Worm (Caenorhabditis elegans): Measurements from ENCODE around the gene C34D10.1.
A peak's percentile ranks its signal among the peaks of the same experiment; 100 is the strongest.

Gene C34D10.1

ce11 chrX:8029080-8029479 is at the start of gene C34D10.1:
Gene C34D10.1 (plus strand): TSS chrX:8029479.
- TF ChIP-seq ets-7 (tag; optimal IDR thresholded peaks at IDR 0.05) (no peak), F13C5.2 (tag; optimal IDR thresholded peaks at IDR 0.05) (peak; percentile 61), tbx-11 (GFP tag; IDR thresholded peaks at IDR 0.05) (no peak), hmg-4 (GFP tag; optimal IDR thresholded peaks at IDR 0.05) (peak; percentile 28), ceh-36 (tag; optimal IDR thresholded peaks at IDR 0.05) (no peak), aly-1 (tag; optimal IDR thresholded peaks at IDR 0.05) (no peak), ama-1 (optimal IDR thresholded peaks at IDR 0.05) (no peak), B0310.2 (tag; optimal IDR thresholded peaks at IDR 0.05) (no peak), tbx-37 (GFP tag; conservative IDR thresholded peaks at IDR 0.05) (no peak), flt-1 (GFP tag; IDR thresholded peaks at IDR 0.05) (no peak)

DNA sequence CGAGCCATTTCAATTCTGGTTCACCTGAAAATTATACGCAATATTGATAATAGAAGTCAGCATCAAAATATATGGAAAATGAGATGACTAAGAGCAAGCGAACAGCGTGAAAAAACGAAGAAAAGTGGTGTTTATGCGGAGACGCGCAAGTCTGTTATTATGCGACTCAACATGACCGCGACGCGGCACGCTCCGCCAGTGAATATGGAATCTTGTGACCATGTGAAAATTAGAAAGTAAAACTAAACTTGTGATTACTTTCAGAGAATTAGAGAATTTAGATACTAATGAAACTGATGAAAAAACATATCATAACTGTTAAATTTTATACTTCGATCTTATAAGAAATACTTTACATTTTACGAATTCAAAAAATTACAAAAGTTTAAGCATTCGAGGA is 47.2 kb upstream of the C34D10.1 start, which contains the start of gene his-71:
TSS of gene his-71 (minus strand) at position 24 of the 400 bp plus-strand sequence.
- TF ChIP-seq pes-1 (GFP tag; IDR thresholded peaks at IDR 0.05) (no peak), tra-4 (tag; optimal IDR thresholded peaks at IDR 0.05) (no peak)

- no peak for TF ChIP-seq scrt-1 (GFP tag; IDR thresholded peaks at IDR 0.05)
- no peak for TF ChIP-seq tbx-11 (GFP tag; IDR thresholded peaks at IDR 0.05)
- TF ChIP-seq tra-4 (tag; optimal IDR thresholded peaks at IDR 0.05), result no peak
- no peak for TF ChIP-seq aly-1 (tag; optimal IDR thresholded peaks at IDR 0.05)
- TF ChIP-seq hmbx-1 (tag; optimal IDR thresholded peaks at IDR 0.05), result no peak
- TF ChIP-seq hmg-4 (GFP tag; optimal IDR thresholded peaks at IDR 0.05), result no peak
- TF ChIP-seq ama-1 (optimal IDR thresholded peaks at IDR 0.05), result no peak
- TF ChIP-seq flt-1 (GFP tag; IDR thresholded peaks at IDR 0.05), result no peak
- no peak for TF ChIP-seq ceh-36 (tag; optimal IDR thresholded peaks at IDR 0.05)
- no peak for TF ChIP-seq ets-7 (tag; optimal IDR thresholded peaks at IDR 0.05)
Measured at ce11 chrX:7984742-7985141, 44.5 kb upstream of the C34D10.1 start.

- TF ChIP-seq ceh-36 (tag; optimal IDR thresholded peaks at IDR 0.05), result no peak
Measured at ce11 chrX:7985495-7986029, 43.7 kb upstream of the C34D10.1 start, which contains the start of gene F45E1.4. Gene F45E1.4 (plus strand): TSS chrX:7985979.

ce11 chrX:7986892-7987291 is 42.4 kb upstream of the C34D10.1 start:
- TF ChIP-seq F13C5.2 (tag; optimal IDR thresholded peaks at IDR 0.05), result no peak
- no peak for TF ChIP-seq flt-1 (GFP tag; IDR thresholded peaks at IDR 0.05)
- TF ChIP-seq ceh-13 (GFP tag; optimal IDR thresholded peaks at IDR 0.05), result no peak
- TF ChIP-seq pes-1 (GFP tag; IDR thresholded peaks at IDR 0.05), result no peak

DNA sequence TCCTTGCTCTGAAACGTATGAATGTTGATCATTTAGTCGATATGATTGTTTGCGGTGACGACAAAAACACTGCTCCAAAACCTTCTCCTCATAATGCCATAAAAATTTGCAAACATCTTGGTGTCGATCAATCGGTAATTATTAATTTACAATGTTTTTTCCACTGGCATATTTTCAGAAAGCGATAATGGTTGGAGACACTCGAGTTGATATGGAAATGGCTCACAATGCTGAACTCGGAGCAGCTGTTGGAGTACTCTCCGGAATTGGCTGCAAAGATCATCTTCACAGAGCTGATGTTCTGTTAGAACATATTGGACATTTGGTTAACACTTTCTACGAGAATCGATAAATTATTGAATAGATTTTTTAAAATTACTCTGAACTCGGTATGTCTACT is 40.8 kb upstream of the C34D10.1 start:
- TF ChIP-seq ets-7 (tag; optimal IDR thresholded peaks at IDR 0.05) (no peak), tra-4 (tag; optimal IDR thresholded peaks at IDR 0.05) (no peak), hmg-4 (GFP tag; optimal IDR thresholded peaks at IDR 0.05) (no peak), ceh-36 (tag; optimal IDR thresholded peaks at IDR 0.05) (no peak), B0310.2 (tag; optimal IDR thresholded peaks at IDR 0.05) (no peak), flt-1 (GFP tag; IDR thresholded peaks at IDR 0.05) (no peak), hnd-1 (tag; optimal IDR thresholded peaks at IDR 0.05) (no peak), pes-1 (GFP tag; IDR thresholded peaks at IDR 0.05) (no peak)

DNA sequence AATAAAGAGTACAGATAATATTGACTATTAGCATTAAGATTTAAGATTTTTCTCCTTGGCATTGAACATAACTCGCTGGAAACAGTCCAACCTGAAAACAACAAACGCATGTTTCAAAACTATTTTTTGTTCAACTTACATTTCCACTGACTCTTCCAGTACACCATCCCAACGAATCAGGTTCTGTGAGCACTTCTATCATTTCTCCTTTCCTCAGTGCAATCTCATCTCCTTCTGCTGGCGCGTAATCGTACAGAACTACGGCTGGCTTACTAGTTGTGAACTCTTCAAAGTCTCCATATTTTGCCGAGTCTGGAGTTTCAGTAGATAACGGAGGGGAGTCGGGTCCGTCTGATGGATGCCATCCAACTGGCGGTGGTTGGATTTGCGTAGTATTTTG is 40.1 kb upstream of the C34D10.1 start:
- TF ChIP-seq ceh-36 (tag; optimal IDR thresholded peaks at IDR 0.05), result no peak
- TF ChIP-seq F13C5.2 (tag; optimal IDR thresholded peaks at IDR 0.05), result no peak
- TF ChIP-seq scrt-1 (GFP tag; IDR thresholded peaks at IDR 0.05), result no peak
- no peak for TF ChIP-seq tbx-37 (GFP tag; conservative IDR thresholded peaks at IDR 0.05)
- no peak for TF ChIP-seq flt-1 (GFP tag; IDR thresholded peaks at IDR 0.05)
- no peak for TF ChIP-seq sea-1 (GFP tag; conservative IDR thresholded peaks at IDR 0.05)
- TF ChIP-seq tra-4 (tag; optimal IDR thresholded peaks at IDR 0.05), result no peak
- no peak for TF ChIP-seq ama-1 (optimal IDR thresholded peaks at IDR 0.05)

- TF ChIP-seq F13C5.2 (tag; optimal IDR thresholded peaks at IDR 0.05) (no peak), pes-1 (GFP tag; IDR thresholded peaks at IDR 0.05) (no peak), ama-1 (optimal IDR thresholded peaks at IDR 0.05) (no peak), sea-1 (GFP tag; conservative IDR thresholded peaks at IDR 0.05) (no peak), tra-4 (tag; optimal IDR thresholded peaks at IDR 0.05) (no peak), ceh-36 (tag; optimal IDR thresholded peaks at IDR 0.05) (no peak), aly-1 (tag; optimal IDR thresholded peaks at IDR 0.05) (no peak), tbx-37 (GFP tag; conservative IDR thresholded peaks at IDR 0.05) (no peak), flt-1 (GFP tag; IDR thresholded peaks at IDR 0.05) (no peak), B0310.2 (tag; optimal IDR thresholded peaks at IDR 0.05) (no peak), ceh-13 (GFP tag; optimal IDR thresholded peaks at IDR 0.05) (no peak), scrt-1 (GFP tag; IDR thresholded peaks at IDR 0.05) (no peak), hnd-1 (tag; optimal IDR thresholded peaks at IDR 0.05) (no peak), ets-7 (tag; optimal IDR thresholded peaks at IDR 0.05) (no peak), hmbx-1 (tag; optimal IDR thresholded peaks at IDR 0.05) (no peak), hmg-4 (GFP tag; optimal IDR thresholded peaks at IDR 0.05) (no peak), tbx-11 (GFP tag; IDR thresholded peaks at IDR 0.05) (no peak)
Measured at ce11 chrX:7990282-7990681, 39.0 kb upstream of the C34D10.1 start.

DNA sequence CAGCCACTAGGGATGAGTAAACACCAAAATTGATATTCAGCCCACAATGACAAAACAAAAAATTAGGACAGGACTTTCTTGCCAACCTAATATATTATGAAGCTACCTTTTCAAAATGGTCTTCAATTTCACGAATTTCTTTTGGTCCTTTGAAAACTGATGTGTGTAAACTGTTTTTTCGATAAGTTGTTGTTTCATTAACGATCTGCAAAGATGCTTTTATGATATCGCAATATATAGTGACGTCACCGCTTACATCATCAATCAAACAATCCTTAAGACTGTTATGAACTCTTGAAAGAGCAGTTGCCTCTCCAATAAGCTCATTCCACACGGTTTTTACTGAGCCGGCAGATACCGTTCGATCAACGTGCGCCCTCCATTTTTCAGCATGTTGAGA is 37.2 kb upstream of the C34D10.1 start:
- TF ChIP-seq B0310.2 (tag; optimal IDR thresholded peaks at IDR 0.05) (no peak), tbx-11 (GFP tag; IDR thresholded peaks at IDR 0.05) (no peak), ceh-36 (tag; optimal IDR thresholded peaks at IDR 0.05) (no peak), scrt-1 (GFP tag; IDR thresholded peaks at IDR 0.05) (no peak), ets-7 (tag; optimal IDR thresholded peaks at IDR 0.05) (no peak), hmbx-1 (tag; optimal IDR thresholded peaks at IDR 0.05) (no peak), ceh-13 (GFP tag; optimal IDR thresholded peaks at IDR 0.05) (no peak), hmg-4 (GFP tag; optimal IDR thresholded peaks at IDR 0.05) (no peak), tbx-37 (GFP tag; conservative IDR thresholded peaks at IDR 0.05) (no peak), F13C5.2 (tag; optimal IDR thresholded peaks at IDR 0.05) (no peak), sea-1 (GFP tag; conservative IDR thresholded peaks at IDR 0.05) (no peak), hnd-1 (tag; optimal IDR thresholded peaks at IDR 0.05) (no peak), aly-1 (tag; optimal IDR thresholded peaks at IDR 0.05) (no peak), tra-4 (tag; optimal IDR thresholded peaks at IDR 0.05) (no peak)

Data from whole organism, early embryonic.